Fruit fly (Drosophila melanogaster) whole organism: ENCODE data around the gene TBC1D23.
A peak's percentile ranks its signal among the peaks of the same experiment; 100 is the strongest.

Experiments
- CG8478 ChIP-seq: fragments of >200 bp; optimal IDR thresholded peaks from 2 replicates; lab custom pipeline; 2018; ENCODE audit warnings: inconsistent platforms
- Dll ChIP-seq: fragments of >200 bp; optimal IDR thresholded peaks from 2 replicates; lab custom pipeline; 2017
- pan ChIP-seq: fragments of >200 bp; optimal IDR thresholded peaks from 2 replicates; lab custom pipeline; 2017
- psq ChIP-seq: fragments of >200 bp; optimal IDR thresholded peaks from 2 replicates; lab custom pipeline; 2017

- TF ChIP-seq pan (lab: Kevin White, UChicago) = no peak
- TF ChIP-seq CG8478 (lab: Kevin White, UChicago) = no peak
- no peak for TF ChIP-seq psq
- peak; percentile 18 for TF ChIP-seq Dll (lab: Kevin White, UChicago)
Observed at dm6 chr2L:1142730-1143281, 13.7 kb downstream of the TBC1D23 start, which contains the start of gene MFS3.
